Worm (Caenorhabditis elegans) whole organism, mixed stage, embryonic: ENCODE measurements around the gene Y54G2A.37.
"Not testable (repeated sequence)": the region's sequence is repeated elsewhere in the genome, so short reads cannot be mapped to it uniquely, and the experiment has no call there.

Experiments used
- bed-3 ChIP-seq: fragments of 200-800 bp; sonication (Bioruptor generic); optimal IDR thresholded peaks from 3 replicates; lab custom pipeline; 2018; ENCODE audit warnings: mild to moderate bottlenecking, missing genetic modification characterization, moderate library complexity, missing compliant biosample characterization
- blmp-1 ChIP-seq: fragments of 150-350 bp; optimal IDR thresholded peaks from 2 replicates; lab custom pipeline; 2014; ENCODE audit warnings: missing biosample characterization, missing genetic modification characterization
- ceh-39 ChIP-seq: fragments of 150-350 bp; optimal IDR thresholded peaks from 2 replicates; lab custom pipeline; 2014; ENCODE audit warnings: missing biosample characterization, missing genetic modification characterization
- ceh-43 ChIP-seq: fragments of 200-800 bp; sonication (Bioruptor generic); optimal IDR thresholded peaks from 2 replicates; lab custom pipeline; 2018; ENCODE audit warnings: mild to moderate bottlenecking, missing genetic modification characterization, moderate library complexity, missing compliant biosample characterization
- ces-1 ChIP-seq: fragments of 150-350 bp; optimal IDR thresholded peaks from 2 replicates; lab custom pipeline; 2014; ENCODE audit warnings: missing biosample characterization, missing genetic modification reagents, missing genetic modification characterization
- cnd-1 ChIP-seq: fragments of 200-800 bp; sonication (Bioruptor generic); optimal IDR thresholded peaks from 2 replicates; lab custom pipeline; 2018; ENCODE audit warnings: mild to moderate bottlenecking, missing genetic modification characterization, missing compliant biosample characterization
- drap-1 ChIP-seq: fragments of 200-800 bp; sonication (Bioruptor generic); optimal IDR thresholded peaks from 3 replicates; lab custom pipeline; 2018; ENCODE audit warnings: mild to moderate bottlenecking, missing genetic modification characterization, missing compliant biosample characterization
- elt-3 ChIP-seq: fragments of 150-350 bp; optimal IDR thresholded peaks from 2 replicates; lab custom pipeline; 2014; ENCODE audit warnings: missing biosample characterization, missing genetic modification characterization
- flh-1 ChIP-seq: fragments of 200-800 bp; sonication (Bioruptor generic); optimal IDR thresholded peaks from 2 replicates; lab custom pipeline; 2018; ENCODE audit warnings: mild to moderate bottlenecking, missing genetic modification characterization, moderate library complexity, missing compliant biosample characterization
- ham-2 ChIP-seq: fragments of 200-800 bp; sonication (Bioruptor generic); optimal IDR thresholded peaks from 2 replicates; lab custom pipeline; 2018; ENCODE audit warnings: mild to moderate bottlenecking, missing genetic modification characterization, missing compliant biosample characterization
- hlh-1 ChIP-seq: fragments of 150-350 bp; optimal IDR thresholded peaks from 2 replicates; lab custom pipeline; 2014; ENCODE audit warnings: missing biosample characterization, missing genetic modification reagents, missing genetic modification characterization
- lin-32 ChIP-seq: fragments of 200-800 bp; sonication (Bioruptor generic); optimal IDR thresholded peaks from 2 replicates; lab custom pipeline; 2018; ENCODE audit warnings: mild to moderate bottlenecking, missing genetic modification characterization, missing compliant biosample characterization
- lsy-2 ChIP-seq: fragments of 150-350 bp; optimal IDR thresholded peaks from 2 replicates; lab custom pipeline; 2014; ENCODE audit warnings: missing biosample characterization, missing genetic modification characterization
- mab-5 ChIP-seq: fragments of 150-350 bp; optimal IDR thresholded peaks from 2 replicates; lab custom pipeline; 2014; ENCODE audit warnings: missing biosample characterization, missing genetic modification characterization
- mep-1 ChIP-seq: fragments of 150-350 bp; optimal IDR thresholded peaks from 2 replicates; lab custom pipeline; 2017; ENCODE audit warnings: missing biosample characterization, missing genetic modification reagents, missing genetic modification characterization, inconsistent platforms
- mls-2 ChIP-seq: sonication (generic microtip); optimal IDR thresholded peaks from 2 replicates; lab custom pipeline; 2016; ENCODE audit warnings: mild to moderate bottlenecking, missing genetic modification characterization, moderate library complexity, missing compliant biosample characterization
- nhr-237 ChIP-seq: fragments of 150-350 bp; optimal IDR thresholded peaks from 2 replicates; lab custom pipeline; 2014; ENCODE audit warnings: missing biosample characterization, missing genetic modification characterization
- nhr-28 ChIP-seq: fragments of 150-350 bp; optimal IDR thresholded peaks from 2 replicates; lab custom pipeline; 2014; ENCODE audit warnings: missing biosample characterization, missing genetic modification characterization
- nhr-76 ChIP-seq: sonication (generic microtip); optimal IDR thresholded peaks from 2 replicates; lab custom pipeline; 2017; ENCODE audit warnings: missing biosample characterization, missing genetic modification characterization
- pha-4 ChIP-seq: fragments of 150-350 bp; optimal IDR thresholded peaks from 2 replicates; lab custom pipeline; 2018; ENCODE audit warnings: missing biosample characterization, missing genetic modification reagents, missing genetic modification characterization
- sem-2 ChIP-seq: fragments of 200-800 bp; sonication (Bioruptor generic); optimal IDR thresholded peaks from 2 replicates; lab custom pipeline; 2018; ENCODE audit warnings: mild to moderate bottlenecking, missing genetic modification characterization, missing compliant biosample characterization
- sptf-1 ChIP-seq: sonication (generic microtip); optimal IDR thresholded peaks from 2 replicates; lab custom pipeline; 2017; ENCODE audit warnings: mild to moderate bottlenecking, missing genetic modification characterization, moderate library complexity, missing compliant biosample characterization
- unc-120 ChIP-seq: sonication (generic microtip); optimal IDR thresholded peaks from 2 replicates; lab custom pipeline; 2017; ENCODE audit warnings: missing genetic modification characterization, missing compliant biosample characterization; ENCODE audit not compliant: poor library complexity, severe bottlenecking
- unc-62 ChIP-seq: fragments of 150-350 bp; optimal IDR thresholded peaks from 2 replicates; lab custom pipeline; 2014; ENCODE audit warnings: missing biosample characterization, missing genetic modification reagents, missing genetic modification characterization
- zip-8 ChIP-seq: fragments of 150-350 bp; optimal IDR thresholded peaks from 2 replicates; lab custom pipeline; 2014; ENCODE audit warnings: missing biosample characterization, missing genetic modification characterization

Y54G2A.37 gene

DNA sequence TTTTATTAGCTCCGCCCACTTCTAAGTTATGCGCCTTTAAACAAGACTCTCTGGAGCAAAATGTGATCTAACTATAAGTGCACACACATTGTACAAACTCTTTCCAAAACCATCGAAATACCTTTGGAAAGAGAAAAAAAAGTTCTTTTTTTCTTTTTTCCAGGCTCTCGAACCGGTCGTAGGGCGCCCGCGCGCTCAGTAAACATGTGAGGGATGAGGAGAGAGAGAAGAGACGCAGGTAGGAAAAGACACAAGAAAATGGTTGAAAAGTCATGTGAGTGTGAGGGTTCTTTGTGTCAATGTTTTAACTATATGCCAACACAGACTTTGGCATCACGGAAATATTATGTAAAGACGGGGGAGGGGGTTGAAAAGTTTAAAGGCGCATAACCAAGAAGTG, 46.0 kb upstream of the Y54G2A.37 start:
- TF ChIP-seq pha-4 (peak; percentile 24), nhr-237 (tag; lab: Kevin White, UChicago) (peak; percentile 69), bed-3 (GFP tag; lab: Kevin White, UChicago) (no peak)

ce11 chrIV:2775992-2776630, 44.4 kb upstream of the Y54G2A.37 start:
- TF ChIP-seq lin-32 (no peak), unc-120 (peak; percentile 51), nhr-76 (no peak), hlh-1 (tag; lab: Kevin White, UChicago) (peak; percentile 42), sptf-1 (tag; lab: Kevin White, UChicago) (peak; percentile 11)

DNA sequence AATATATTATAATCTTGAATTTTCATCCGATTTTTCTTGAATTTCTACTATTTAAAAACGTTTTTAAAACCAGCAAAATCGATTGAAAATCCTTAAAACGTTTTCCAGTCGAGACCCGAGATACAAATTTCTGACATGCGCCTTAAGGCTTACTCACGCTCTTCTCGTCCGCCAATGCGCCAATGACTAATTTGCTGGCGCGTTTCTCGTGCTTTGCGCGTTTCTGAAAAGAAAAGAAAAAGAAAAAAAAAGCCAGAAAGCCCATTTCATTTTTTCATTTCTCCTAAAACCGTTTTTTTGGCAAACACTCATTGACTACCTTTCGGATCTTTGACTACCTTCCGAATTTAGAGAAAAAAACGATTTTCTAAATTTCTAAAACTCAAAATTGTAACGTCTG, 43.8 kb upstream of the Y54G2A.37 start:
- no peak for TF ChIP-seq mep-1 (tag; lab: Kevin White, UChicago)
- TF ChIP-seq nhr-76, result no peak
- TF ChIP-seq hlh-1 (tag; lab: Kevin White, UChicago), result no peak
- no peak for TF ChIP-seq sem-2 (GFP tag; lab: Kevin White, UChicago)

ce11 chrIV:2777841-2778240, 42.7 kb upstream of the Y54G2A.37 start, which contains the start of gene Y54G2A.72:
TSS of gene Y54G2A.72 (plus strand) at chrIV:2778141.
- TF ChIP-seq mls-2 (tag; lab: Kevin White, UChicago); ceh-43 (GFP tag; lab: Kevin White, UChicago); ham-2: not testable (repeated sequence)
- TF ChIP-seq, all 35 proteins: peak for 0; not testable (repeated sequence) for 35

DNA sequence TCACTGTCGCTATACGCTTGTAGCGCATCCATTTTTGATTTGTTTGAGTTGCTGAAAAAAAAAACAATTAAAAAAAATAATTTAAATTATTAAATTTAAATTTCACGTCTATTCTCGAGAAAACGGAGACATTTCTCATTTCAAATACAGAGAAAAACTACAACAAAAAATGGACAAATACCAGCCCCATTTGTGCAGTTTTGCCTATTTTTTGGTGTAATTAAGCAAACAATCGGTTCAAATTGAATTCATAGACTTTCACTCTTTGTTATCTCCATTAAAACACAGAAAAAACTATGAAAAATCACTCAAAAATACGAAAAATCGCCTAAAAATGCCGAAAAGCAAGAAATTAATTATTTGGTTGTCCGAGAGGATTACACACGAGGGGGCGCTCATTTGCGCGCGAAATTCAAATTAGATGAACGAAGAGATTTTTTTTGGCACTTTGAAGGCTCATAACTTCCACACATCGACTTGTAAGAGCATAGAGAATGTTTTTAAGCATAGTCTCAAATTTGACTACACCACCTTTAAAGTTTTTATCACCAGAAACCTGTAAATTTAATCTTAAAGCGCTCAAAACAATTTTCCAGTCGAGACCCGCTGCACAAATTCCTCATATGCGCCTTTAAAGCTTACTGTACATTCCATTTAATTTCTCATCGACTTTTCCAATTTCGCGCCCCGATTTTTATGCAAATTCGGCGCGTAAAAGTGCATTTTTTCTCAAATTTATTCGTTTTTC, 37.5 kb upstream of the Y54G2A.37 start, which contains the start of gene Y54G2A.12:
Gene Y54G2A.12, minus strand, starts transcription at position 51 of the 748 bp plus-strand sequence.
- TF ChIP-seq ceh-39 (no peak), ces-1 (GFP tag; lab: Kevin White, UChicago) (no peak), bed-3 (GFP tag; lab: Kevin White, UChicago) (no peak), nhr-76 (no peak), blmp-1 (tag; lab: Kevin White, UChicago) (no peak), drap-1 (GFP tag; lab: Kevin White, UChicago) (no peak), elt-3 (no peak), lsy-2 (no peak), ceh-43 (GFP tag; lab: Kevin White, UChicago) (no peak), unc-120 (no peak), nhr-28 (no peak), zip-8 (tag; lab: Kevin White, UChicago) (no peak), flh-1 (GFP tag; lab: Kevin White, UChicago) (no peak)

ce11 chrIV:2785057-2785456, 35.5 kb upstream of the Y54G2A.37 start:
- TF ChIP-seq unc-62 (GFP tag; lab: Kevin White, UChicago) (peak; percentile 13), ces-1 (GFP tag; lab: Kevin White, UChicago) (peak; percentile 90), unc-120 (no peak), pha-4 (peak; percentile 71)
- TF ChIP-seq, all 35 proteins: peak for 3

- TF ChIP-seq cnd-1 (tag; lab: Kevin White, UChicago); drap-1 (GFP tag; lab: Kevin White, UChicago); mab-5: not testable (repeated sequence)
Observed at ce11 chrIV:2788389-2788788, 32.1 kb upstream of the Y54G2A.37 start, which contains the start of gene atln-1. TSS of gene atln-1 (plus strand) at chrIV:2788689.
